Worm (Caenorhabditis elegans): Measurements from ENCODE around the gene gtr-1.

ce11 chrX:810694-811093 is 8.1 kb downstream of the gtr-1 start, which contains the start of gene F25E2.2:
- TF ChIP-seq ztf-29 (GFP tag; IDR thresholded peaks at IDR 0.05) (no peak), T22C8.4 (GFP tag; IDR thresholded peaks at IDR 0.05) (no peak), tab-1 (GFP tag; IDR thresholded peaks at IDR 0.05) (no peak), cog-1 (tag; optimal IDR thresholded peaks at IDR 0.05) (no peak), ref-1 (GFP tag; conservative IDR thresholded peaks at IDR 0.05) (no peak), klf-2 (GFP tag; conservative IDR thresholded peaks at IDR 0.05) (no peak), flt-1 (GFP tag; IDR thresholded peaks at IDR 0.05) (no peak), ztf-23 (GFP tag; IDR thresholded peaks at IDR 0.05) (no peak)
